Fruit fly (Drosophila melanogaster) whole organism, wandering third instar larva: ENCODE measurements around the gene Tim17a2.

Experiments
- Abd-B ChIP-seq: fragments of >200 bp; optimal IDR thresholded peaks from 2 replicates; lab custom pipeline; 2017; ENCODE audit warnings: missing biosample characterization, missing genetic modification characterization
- CG32264 ChIP-seq: fragments of 200-800 bp; sonication (Bioruptor generic); optimal IDR thresholded peaks from 2 replicates; lab custom pipeline; 2016; ENCODE audit warnings: missing biosample characterization, missing genetic modification characterization
- CrebA ChIP-seq: fragments of 200-800 bp; sonication (Bioruptor generic); optimal IDR thresholded peaks from 2 replicates; lab custom pipeline; 2016; ENCODE audit warnings: missing biosample characterization, mild to moderate bottlenecking, missing genetic modification characterization, borderline replicate concordance
- Dfd ChIP-seq: fragments of >200 bp; optimal IDR thresholded peaks from 2 replicates; lab custom pipeline; 2017; ENCODE audit warnings: missing biosample characterization, missing genetic modification characterization
- Dif ChIP-seq: fragments of 200-275, 200-300 bp; sonication (Bioruptor generic); optimal IDR thresholded peaks from 2 replicates; lab custom pipeline; 2018; ENCODE audit warnings: missing biosample characterization, missing genetic modification characterization; ENCODE audit not compliant: partially characterized antibody
- GATAd ChIP-seq: sonication (Bioruptor generic); optimal IDR thresholded peaks from 2 replicates; lab custom pipeline; 2016; ENCODE audit warnings: missing biosample characterization, missing genetic modification characterization
- HLH106 ChIP-seq: fragments of 200-800 bp; optimal IDR thresholded peaks from 3 replicates; lab custom pipeline; 2019; ENCODE audit warnings: missing biosample characterization, mild to moderate bottlenecking, missing genetic modification characterization, moderate library complexity
- Hnf4 ChIP-seq: fragments of 200-800 bp; sonication (Bioruptor generic); optimal IDR thresholded peaks from 2 replicates; lab custom pipeline; 2016; ENCODE audit warnings: missing biosample characterization, mild to moderate bottlenecking, missing genetic modification characterization
- Hr78 ChIP-seq: fragments of >200 bp; optimal IDR thresholded peaks from 2 replicates; lab custom pipeline; 2017; ENCODE audit warnings: missing biosample characterization, missing genetic modification characterization
- Hr83 ChIP-seq: fragments of 200-300 bp; sonication (Bioruptor generic); optimal IDR thresholded peaks from 2 replicates; lab custom pipeline; 2016; ENCODE audit warnings: missing biosample characterization, mild to moderate bottlenecking, missing genetic modification characterization, moderate library complexity; ENCODE audit not compliant: poor library complexity, severe bottlenecking
- Jra ChIP-seq: sonication (Bioruptor generic); optimal IDR thresholded peaks from 2 replicates; lab custom pipeline; 2016; ENCODE audit warnings: missing biosample characterization, missing genetic modification characterization
- Mio ChIP-seq: sonication (Bioruptor generic); optimal IDR thresholded peaks from 2 replicates; lab custom pipeline; 2016; ENCODE audit warnings: missing biosample characterization, missing genetic modification characterization
- Myc ChIP-seq: fragments of >200 bp; optimal IDR thresholded peaks from 2 replicates; lab custom pipeline; 2017
- N ChIP-seq: fragments of >200 bp; optimal IDR thresholded peaks from 2 replicates; lab custom pipeline; 2018; ENCODE audit warnings: missing biosample characterization, missing external identifiers, missing genetic modification characterization
- OdsH ChIP-seq: fragments of 200-800 bp; sonication (Bioruptor generic); optimal IDR thresholded peaks from 2 replicates; lab custom pipeline; 2016; ENCODE audit warnings: missing biosample characterization, mild to moderate bottlenecking, missing genetic modification characterization
- Rel ChIP-seq, 2 experiments: fragments of 200-800 bp; sonication (Bioruptor generic) in 1 of 2; optimal IDR thresholded peaks; 2 replicates in 1 of 2; 3 replicates in 1 of 2; lab custom pipeline; 2016 to 2019; ENCODE audit warnings: mild to moderate bottlenecking in 2 of 2, missing biosample characterization in 2 of 2, missing genetic modification characterization in 2 of 2, moderate library complexity in 1 of 2
- Sp1 ChIP-seq: fragments of 200-800 bp; sonication (Bioruptor generic); optimal IDR thresholded peaks from 3 replicates; lab custom pipeline; 2019; ENCODE audit warnings: missing biosample characterization, mild to moderate bottlenecking, missing genetic modification characterization, moderate library complexity
- Vsx2 ChIP-seq: fragments of 200-300, 225-300 bp; sonication (Bioruptor generic); optimal IDR thresholded peaks from 2 replicates; lab custom pipeline; 2018; ENCODE audit warnings: missing biosample characterization, missing genetic modification characterization; ENCODE audit not compliant: partially characterized antibody
- br ChIP-seq: fragments of 200-800 bp; sonication (Bioruptor generic); optimal IDR thresholded peaks from 2 replicates; lab custom pipeline; 2016; ENCODE audit warnings: missing biosample characterization, missing genetic modification characterization
- brk ChIP-seq: fragments of 200-800 bp; sonication (Bioruptor generic); optimal IDR thresholded peaks from 2 replicates; lab custom pipeline; 2016; ENCODE audit warnings: missing biosample characterization, mild to moderate bottlenecking, missing genetic modification characterization
- dl ChIP-seq, 2 experiments: fragments of 175-275, 200-275 bp in 1 of 2; fragments of 200-275 bp in 1 of 2; sonication (Bioruptor generic); optimal IDR thresholded peaks; lab custom pipeline; 2018; ENCODE audit warnings: mild to moderate bottlenecking in 2 of 2, missing biosample characterization in 2 of 2, missing genetic modification characterization in 2 of 2, moderate library complexity in 2 of 2; ENCODE audit not compliant: partially characterized antibody in 2 of 2, insufficient read depth in 1 of 2
- ey ChIP-seq: fragments of 200-800 bp; sonication (Bioruptor generic); optimal IDR thresholded peaks from 2 replicates; lab custom pipeline; 2016; ENCODE audit warnings: missing biosample characterization, missing genetic modification characterization
- foxo ChIP-seq, 2 experiments: fragments of 200-800 bp; sonication (Bioruptor generic); optimal IDR thresholded peaks; 2 replicates in 1 of 2; 3 replicates in 1 of 2; lab custom pipeline; 2016 to 2017; ENCODE audit warnings: missing biosample characterization in 2 of 2, missing genetic modification characterization in 2 of 2
- fru ChIP-seq: fragments of 200-800 bp; sonication (Bioruptor generic); optimal IDR thresholded peaks from 3 replicates; lab custom pipeline; 2016; ENCODE audit warnings: missing biosample characterization, mild to moderate bottlenecking, missing genetic modification characterization
- h ChIP-seq: fragments of 200-800 bp; sonication (Bioruptor generic); optimal IDR thresholded peaks from 3 replicates; lab custom pipeline; 2016; ENCODE audit warnings: missing biosample characterization, mild to moderate bottlenecking, missing genetic modification characterization
- jim ChIP-seq: fragments of 175-275, 200-325 bp; sonication (Bioruptor generic); optimal IDR thresholded peaks from 2 replicates; lab custom pipeline; 2016; ENCODE audit warnings: missing biosample characterization, mild to moderate bottlenecking, missing genetic modification characterization
- lola ChIP-seq: fragments of >200 bp; optimal IDR thresholded peaks from 2 replicates; lab custom pipeline; 2017; ENCODE audit warnings: missing biosample characterization, missing genetic modification characterization
- pan ChIP-seq: fragments of >200 bp; optimal IDR thresholded peaks from 2 replicates; lab custom pipeline; 2017
- psq ChIP-seq: fragments of 200-800 bp; sonication (Bioruptor generic); optimal IDR thresholded peaks from 3 replicates; lab custom pipeline; 2017; ENCODE audit warnings: missing biosample characterization, mild to moderate bottlenecking, missing genetic modification characterization, moderate library complexity
- rgr ChIP-seq: fragments of 200-800 bp; sonication (Bioruptor generic); optimal IDR thresholded peaks from 3 replicates; lab custom pipeline; 2016; ENCODE audit warnings: missing biosample characterization, mild to moderate bottlenecking, missing genetic modification characterization
- sage ChIP-seq: fragments of 200-800 bp; sonication (Bioruptor generic); optimal IDR thresholded peaks from 2 replicates; lab custom pipeline; 2016; ENCODE audit warnings: missing biosample characterization, mild to moderate bottlenecking, missing genetic modification characterization
- sv ChIP-seq: fragments of 200-800 bp; sonication (Bioruptor generic); optimal IDR thresholded peaks from 3 replicates; lab custom pipeline; 2016; ENCODE audit warnings: missing biosample characterization, missing genetic modification characterization
- tai ChIP-seq: sonication (Bioruptor generic); optimal IDR thresholded peaks from 2 replicates; lab custom pipeline; 2016; ENCODE audit warnings: missing biosample characterization, missing genetic modification characterization
- usp ChIP-seq: fragments of >200 bp; optimal IDR thresholded peaks from 2 replicates; lab custom pipeline; 2017; ENCODE audit warnings: missing biosample characterization, missing genetic modification characterization
- woc ChIP-seq: sonication (Bioruptor generic); optimal IDR thresholded peaks from 2 replicates; lab custom pipeline; 2016; ENCODE audit warnings: missing biosample characterization, mild to moderate bottlenecking, missing genetic modification characterization

Tim17a2 gene

DNA sequence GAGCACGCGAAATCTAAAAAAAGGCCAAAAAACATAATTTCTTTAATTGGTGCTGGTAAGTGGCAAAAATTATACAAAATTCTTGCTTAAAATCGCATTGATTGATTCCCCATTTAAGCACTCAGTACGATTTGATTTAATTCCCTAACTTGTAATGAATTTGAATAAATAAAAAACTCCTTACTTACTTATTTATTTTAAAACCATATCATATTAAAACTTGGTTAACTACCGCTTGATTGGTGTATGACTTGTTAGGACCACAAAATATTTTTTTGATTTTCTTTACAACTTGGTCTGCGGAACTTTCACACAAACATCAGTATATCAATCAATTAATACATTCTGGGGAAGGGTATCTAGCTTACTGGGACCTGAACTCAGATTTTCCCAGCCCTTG is 9.6 kb downstream of the Tim17a2 start, which contains the start of gene CG1113:
Gene CG1113, plus strand, starts transcription at position 301 of the 400 bp plus-strand sequence.
- TF ChIP-seq HLH106 (tag; lab: Kevin White, UChicago) (no peak), pan (lab: Kevin White, UChicago) (no peak), Mio (GFP tag; lab: Kevin White, UChicago) (no peak), jim (GFP tag; lab: Kevin White, UChicago) (no peak), rgr (GFP tag; lab: Kevin White, UChicago) (no peak), Hr83 (no peak), fru (GFP tag; lab: Kevin White, UChicago) (no peak), br (GFP tag; lab: Kevin White, UChicago) (no peak), Hnf4 (GFP tag; lab: Kevin White, UChicago) (no peak), GATAd (GFP tag; lab: Kevin White, UChicago) (no peak), dl (GFP tag; optimal IDR thresholded peaks at IDR 0.05; lab: Kevin White, UChicago; ENCODE audit: insufficient read depth in 1 of 2, partially characterized antibody in 2 of 2) (no peak), sage (GFP tag; lab: Kevin White, UChicago) (no peak), Dif (GFP tag; lab: Kevin White, UChicago) (no peak), Hr78 (no peak), woc (GFP tag; lab: Kevin White, UChicago) (no peak), CG32264 (GFP tag; lab: Kevin White, UChicago) (no peak), Dfd (GFP tag; lab: Kevin White, UChicago) (no peak), Vsx2 (GFP tag; lab: Kevin White, UChicago) (no peak)

DNA sequence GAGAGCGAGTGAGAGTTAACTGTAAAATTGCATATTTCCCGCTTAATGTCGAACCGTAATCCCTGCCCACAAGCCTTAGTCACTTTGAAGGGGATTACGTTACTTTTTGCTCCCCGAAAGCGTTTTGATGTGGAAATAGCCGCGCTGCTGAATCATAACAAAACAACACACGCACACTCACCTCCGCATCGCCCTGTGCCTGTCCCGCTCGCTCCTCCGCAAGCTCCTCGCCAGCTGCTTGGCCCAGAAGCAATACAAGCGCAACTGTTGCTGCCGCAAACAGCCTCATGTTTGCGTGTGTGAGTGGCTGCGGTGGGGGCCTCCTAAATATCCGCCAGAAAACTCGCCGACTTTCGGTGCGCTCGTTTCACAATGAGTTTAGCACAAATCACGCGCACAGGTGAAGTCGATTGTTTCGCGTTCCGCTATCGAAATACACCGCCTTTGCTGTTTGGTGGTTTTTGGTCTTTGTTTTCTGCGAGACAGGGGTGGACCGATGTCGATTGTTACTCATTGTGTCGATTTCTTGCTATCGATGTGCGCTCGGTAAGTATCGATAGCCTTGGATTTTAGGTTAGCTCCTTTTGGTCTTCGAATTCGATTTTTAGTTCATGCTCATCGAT is 11.1 kb downstream of the Tim17a2 start, which contains the start of gene CtsF:
Gene CtsF, minus strand, starts transcription at position 503 of the 623 bp plus-strand sequence.
- no peak for TF ChIP-seq lola
- TF ChIP-seq usp (GFP tag; lab: Kevin White, UChicago): no peak
- no peak for TF ChIP-seq Hr83
- peak; percentile 15 for TF ChIP-seq N (GFP tag; lab: Kevin White, UChicago)
- peak; percentile 58 for TF ChIP-seq Sp1 (GFP tag; lab: Kevin White, UChicago)
- TF ChIP-seq OdsH (GFP tag; lab: Kevin White, UChicago): peak; percentile 45
- TF ChIP-seq HLH106 (tag; lab: Kevin White, UChicago): peak; percentile 21
- no peak for TF ChIP-seq Dfd (GFP tag; lab: Kevin White, UChicago)
- peak; percentile 29 for TF ChIP-seq Myc (lab: Kevin White, UChicago)
- peak; percentile 21 for TF ChIP-seq rgr (GFP tag; lab: Kevin White, UChicago)
- TF ChIP-seq psq: peak; percentile 17
- peak; percentile 23 for TF ChIP-seq Abd-B (GFP tag; lab: Kevin White, UChicago)
- no peak for TF ChIP-seq pan (lab: Kevin White, UChicago)
- TF ChIP-seq dl (GFP tag; optimal IDR thresholded peaks at IDR 0.05; lab: Kevin White, UChicago; ENCODE audit: insufficient read depth in 1 of 2, partially characterized antibody in 2 of 2): no peak
- peak; percentile 60 for TF ChIP-seq h
- peak; percentile 63 for TF ChIP-seq br (GFP tag; lab: Kevin White, UChicago)
- peak; percentile 15 for TF ChIP-seq fru (GFP tag; lab: Kevin White, UChicago)
- no peak for TF ChIP-seq Hr78
- TF ChIP-seq GATAd (GFP tag; lab: Kevin White, UChicago): no peak
- TF ChIP-seq Rel (GFP tag; optimal IDR thresholded peaks at IDR 0.05; lab: Kevin White, UChicago): no peak
- peak; percentile 92 for TF ChIP-seq Rel (tag; optimal IDR thresholded peaks at IDR 0.05; lab: Kevin White, UChicago)
- TF ChIP-seq brk (GFP tag; lab: Kevin White, UChicago): peak; percentile 0
- peak; percentile 13 for TF ChIP-seq sv (GFP tag; lab: Kevin White, UChicago)
- peak in 1 of 2 experiments; percentile 32 for TF ChIP-seq foxo (GFP tag; optimal IDR thresholded peaks at IDR 0.05; lab: Kevin White, UChicago)

DNA sequence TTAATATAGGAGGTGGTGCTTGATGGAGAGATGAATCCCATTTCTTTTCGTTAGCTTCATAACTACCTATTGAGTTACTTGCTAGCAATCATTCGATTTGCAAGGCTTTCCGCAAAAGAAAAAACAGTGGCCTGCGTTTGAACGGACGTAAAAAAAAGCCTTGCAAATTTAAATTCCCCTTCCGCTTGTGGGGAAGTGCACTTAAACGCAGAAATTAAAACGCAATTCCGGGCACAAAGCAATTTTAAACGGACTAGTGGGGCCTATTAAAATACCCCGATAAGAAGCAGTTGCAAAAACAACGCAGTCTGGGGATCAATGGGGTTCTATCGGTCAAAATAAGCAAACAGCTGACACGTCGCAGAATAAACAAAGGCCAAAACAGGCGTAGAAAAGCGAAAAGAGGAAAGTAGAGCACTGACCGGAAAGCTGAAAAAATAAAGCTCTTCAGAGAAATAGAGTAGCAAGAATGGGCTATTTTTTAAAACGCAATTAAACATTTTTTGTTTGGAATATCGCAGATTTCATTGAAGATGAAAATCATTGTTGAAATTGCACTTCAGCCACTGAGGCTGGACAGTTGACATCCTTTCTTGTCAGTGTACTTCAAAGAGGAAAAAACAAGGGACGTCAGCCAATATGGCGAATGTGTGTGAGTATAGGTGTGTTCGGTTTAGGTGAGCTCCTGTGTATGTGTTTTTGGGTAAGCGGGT is 11.8 kb downstream of the Tim17a2 start:
- TF ChIP-seq Mio (GFP tag; lab: Kevin White, UChicago) (peak; percentile 2), fru (GFP tag; lab: Kevin White, UChicago) (peak; percentile 57), GATAd (GFP tag; lab: Kevin White, UChicago) (no peak), Jra (no peak), tai (GFP tag; lab: Kevin White, UChicago) (peak; percentile 48), CrebA (GFP tag; lab: Kevin White, UChicago) (no peak), Vsx2 (GFP tag; lab: Kevin White, UChicago) (peak; percentile 19), Dfd (GFP tag; lab: Kevin White, UChicago) (no peak), Rel (GFP tag; optimal IDR thresholded peaks at IDR 0.05; lab: Kevin White, UChicago) (no peak), Rel (tag; optimal IDR thresholded peaks at IDR 0.05; lab: Kevin White, UChicago) (peak; percentile 97), foxo (GFP tag; optimal IDR thresholded peaks at IDR 0.05; lab: Kevin White, UChicago) (peak in 1 of 2 experiments; percentile 66), OdsH (GFP tag; lab: Kevin White, UChicago) (peak; percentile 54), woc (GFP tag; lab: Kevin White, UChicago) (peak; percentile 68), jim (GFP tag; lab: Kevin White, UChicago) (no peak), sage (GFP tag; lab: Kevin White, UChicago) (peak; percentile 52), Dif (GFP tag; lab: Kevin White, UChicago) (no peak), brk (GFP tag; lab: Kevin White, UChicago) (peak; percentile 44), pan (lab: Kevin White, UChicago) (no peak), psq (peak; percentile 61), rgr (GFP tag; lab: Kevin White, UChicago) (peak; percentile 57), HLH106 (tag; lab: Kevin White, UChicago) (peak; percentile 24), Hnf4 (GFP tag; lab: Kevin White, UChicago) (peak; percentile 68), h (peak; percentile 62), Hr83 (peak; percentile 59), dl (GFP tag; optimal IDR thresholded peaks at IDR 0.05; lab: Kevin White, UChicago; ENCODE audit: insufficient read depth in 1 of 2, partially characterized antibody in 2 of 2) (no peak), ey (GFP tag; lab: Kevin White, UChicago) (peak; percentile 65), CG32264 (GFP tag; lab: Kevin White, UChicago) (peak; percentile 6), br (GFP tag; lab: Kevin White, UChicago) (peak; percentile 56)
